Worm (Caenorhabditis elegans): ENCODE data around the gene ZK673.5.

ZK673.5 gene

ce11 chrII:10470159-10470558, 8.9 kb downstream of the ZK673.5 start, which contains the start of gene clec-143:
clec-143 (minus strand) TSS chrII:10470297.
- no peak for TF ChIP-seq flt-1 (GFP tag; IDR thresholded peaks at IDR 0.05)
- no peak for TF ChIP-seq med-1 (GFP tag; optimal IDR thresholded peaks at IDR 0.05; ENCODE audit: insufficient read depth)
- no peak for TF ChIP-seq T22C8.4 (GFP tag; IDR thresholded peaks at IDR 0.05)
- TF ChIP-seq ref-1 (GFP tag; conservative IDR thresholded peaks at IDR 0.05): no peak
- TF ChIP-seq klf-2 (GFP tag; conservative IDR thresholded peaks at IDR 0.05): no peak
- TF ChIP-seq ztf-23 (GFP tag; IDR thresholded peaks at IDR 0.05): no peak
- no peak for TF ChIP-seq tab-1 (GFP tag; IDR thresholded peaks at IDR 0.05)
- no peak for TF ChIP-seq cog-1 (tag; optimal IDR thresholded peaks at IDR 0.05)
- TF ChIP-seq ztf-29 (GFP tag; IDR thresholded peaks at IDR 0.05): no peak

DNA sequence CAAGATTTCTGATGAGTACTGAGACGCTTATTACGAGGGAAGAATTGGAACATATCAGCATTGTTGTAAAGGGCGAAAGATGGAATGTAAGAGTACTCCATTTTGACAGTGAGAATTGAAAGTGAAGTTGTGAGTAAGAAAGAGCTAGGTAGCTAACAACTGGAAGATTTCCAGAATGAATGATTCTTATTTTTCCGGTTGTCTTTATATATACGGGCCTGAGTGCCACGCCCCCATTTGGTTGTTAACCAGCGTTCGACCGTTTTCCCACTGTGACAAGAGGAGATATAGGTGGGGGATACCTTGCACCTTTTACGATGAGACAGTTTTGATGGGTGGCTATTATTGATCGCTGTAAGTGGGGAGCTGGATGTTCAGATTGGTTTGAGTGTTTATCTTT, 9.9 kb downstream of the ZK673.5 start, which contains the start of gene ZK666.1:
TSS of gene ZK666.1 (minus strand) at position 101 of the 400 bp plus-strand sequence.
- TF ChIP-seq med-1 (GFP tag; optimal IDR thresholded peaks at IDR 0.05; ENCODE audit: insufficient read depth) (no peak), klf-2 (GFP tag; conservative IDR thresholded peaks at IDR 0.05) (no peak), ref-1 (GFP tag; conservative IDR thresholded peaks at IDR 0.05) (no peak), ztf-29 (GFP tag; IDR thresholded peaks at IDR 0.05) (no peak), tab-1 (GFP tag; IDR thresholded peaks at IDR 0.05) (no peak), cog-1 (tag; optimal IDR thresholded peaks at IDR 0.05) (no peak), ztf-23 (GFP tag; IDR thresholded peaks at IDR 0.05) (no peak), T22C8.4 (GFP tag; IDR thresholded peaks at IDR 0.05) (no peak), flt-1 (GFP tag; IDR thresholded peaks at IDR 0.05) (no peak)

DNA sequence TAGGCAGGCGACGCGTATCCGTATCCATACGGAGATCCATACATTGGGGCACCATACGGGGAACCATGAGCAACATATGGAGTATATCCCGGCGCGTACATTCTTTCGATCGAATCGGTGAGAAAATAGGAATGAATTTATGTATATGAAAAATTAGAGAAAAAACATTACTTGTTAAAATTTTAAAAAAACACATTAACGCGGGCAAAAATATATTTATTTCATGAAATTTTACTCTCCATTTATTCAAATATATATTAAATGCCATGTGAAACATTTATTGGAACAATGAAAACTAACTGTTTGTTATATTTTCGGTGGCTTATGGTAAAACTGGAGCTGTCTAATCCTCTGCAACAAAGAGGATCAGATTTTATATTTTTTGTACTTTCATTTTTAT, 10.5 kb downstream of the ZK673.5 start, which contains the start of gene ZK666.2:
TSS of gene ZK666.2 (minus strand) at position 101 of the 400 bp plus-strand sequence.
- no peak for TF ChIP-seq tab-1 (GFP tag; IDR thresholded peaks at IDR 0.05)
- no peak for TF ChIP-seq klf-2 (GFP tag; conservative IDR thresholded peaks at IDR 0.05)
- TF ChIP-seq ztf-23 (GFP tag; IDR thresholded peaks at IDR 0.05): no peak

ce11 chrII:10476039-10476438, 14.7 kb downstream of the ZK673.5 start, which contains the start of gene clec-58:
clec-58 (minus strand) TSS chrII:10476139.
- no peak for TF ChIP-seq klf-2 (GFP tag; conservative IDR thresholded peaks at IDR 0.05)
- no peak for TF ChIP-seq cog-1 (tag; optimal IDR thresholded peaks at IDR 0.05)
- no peak for TF ChIP-seq ztf-29 (GFP tag; IDR thresholded peaks at IDR 0.05)
- TF ChIP-seq med-1 (GFP tag; optimal IDR thresholded peaks at IDR 0.05; ENCODE audit: insufficient read depth): no peak
- TF ChIP-seq ref-1 (GFP tag; conservative IDR thresholded peaks at IDR 0.05): no peak
- no peak for TF ChIP-seq T22C8.4 (GFP tag; IDR thresholded peaks at IDR 0.05)
- no peak for TF ChIP-seq flt-1 (GFP tag; IDR thresholded peaks at IDR 0.05)
- no peak for TF ChIP-seq tab-1 (GFP tag; IDR thresholded peaks at IDR 0.05)
- TF ChIP-seq ztf-23 (GFP tag; IDR thresholded peaks at IDR 0.05): no peak

DNA sequence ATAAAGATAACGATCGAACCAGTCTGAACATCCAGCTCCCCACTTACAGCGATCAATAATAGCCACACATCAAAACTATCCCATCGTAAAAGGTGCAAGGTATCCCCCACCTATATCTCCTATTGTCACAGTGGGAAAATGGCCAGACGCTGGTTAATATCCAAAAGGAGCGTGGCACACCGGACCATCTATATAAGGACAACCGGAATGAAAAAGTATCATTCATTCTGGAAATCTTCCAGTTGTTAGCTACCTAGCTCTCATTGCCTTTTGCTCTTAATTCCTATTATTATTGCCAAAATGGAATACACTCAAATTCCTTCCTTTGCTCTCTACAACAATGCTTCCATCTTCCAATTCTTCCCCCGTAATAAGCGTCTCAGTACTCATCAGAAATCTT, 15.7 kb downstream of the ZK673.5 start, which contains the start of gene ZK666.4:
TSS of gene ZK666.4 (plus strand) at position 301 of the 400 bp plus-strand sequence.
- no peak for TF ChIP-seq med-1 (GFP tag; optimal IDR thresholded peaks at IDR 0.05; ENCODE audit: insufficient read depth)
- TF ChIP-seq ref-1 (GFP tag; conservative IDR thresholded peaks at IDR 0.05): no peak
- no peak for TF ChIP-seq klf-2 (GFP tag; conservative IDR thresholded peaks at IDR 0.05)
- TF ChIP-seq flt-1 (GFP tag; IDR thresholded peaks at IDR 0.05): no peak
- TF ChIP-seq tab-1 (GFP tag; IDR thresholded peaks at IDR 0.05): no peak

ce11 chrII:10479348-10479747, 18.0 kb downstream of the ZK673.5 start, which contains the start of gene clec-59:
clec-59 (minus strand) TSS chrII:10479448.
- TF ChIP-seq ztf-23 (GFP tag; IDR thresholded peaks at IDR 0.05) (no peak), ref-1 (GFP tag; conservative IDR thresholded peaks at IDR 0.05) (no peak), klf-2 (GFP tag; conservative IDR thresholded peaks at IDR 0.05) (no peak)

DNA sequence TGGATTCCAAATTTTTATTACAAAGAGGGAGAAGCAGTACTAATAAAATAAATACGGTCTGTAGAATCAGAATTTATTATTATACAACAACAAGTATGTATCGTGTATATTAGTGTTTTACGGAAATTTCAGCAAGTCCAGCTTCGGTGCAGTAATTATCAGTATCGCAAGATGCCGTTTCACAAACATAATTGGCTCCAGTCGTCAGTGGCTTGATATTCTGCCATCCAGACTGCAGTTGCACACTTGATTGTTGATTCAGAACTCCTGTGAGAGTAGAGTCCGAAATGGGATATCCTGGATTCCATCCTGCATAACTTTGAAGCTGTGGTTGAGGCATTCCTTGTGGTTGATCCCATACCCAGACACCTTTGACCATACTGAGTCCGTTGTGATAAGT, 18.7 kb downstream of the ZK673.5 start:
- TF ChIP-seq cog-1 (tag; optimal IDR thresholded peaks at IDR 0.05) (no peak), tab-1 (GFP tag; IDR thresholded peaks at IDR 0.05) (no peak), klf-2 (GFP tag; conservative IDR thresholded peaks at IDR 0.05) (no peak), T22C8.4 (GFP tag; IDR thresholded peaks at IDR 0.05) (no peak), med-1 (GFP tag; optimal IDR thresholded peaks at IDR 0.05; ENCODE audit: insufficient read depth) (no peak), flt-1 (GFP tag; IDR thresholded peaks at IDR 0.05) (no peak)

- TF ChIP-seq cog-1 (tag; optimal IDR thresholded peaks at IDR 0.05) (no peak), ref-1 (GFP tag; conservative IDR thresholded peaks at IDR 0.05) (no peak), ztf-29 (GFP tag; IDR thresholded peaks at IDR 0.05) (no peak), tab-1 (GFP tag; IDR thresholded peaks at IDR 0.05) (no peak), med-1 (GFP tag; optimal IDR thresholded peaks at IDR 0.05; ENCODE audit: insufficient read depth) (no peak), flt-1 (GFP tag; IDR thresholded peaks at IDR 0.05) (no peak), klf-2 (GFP tag; conservative IDR thresholded peaks at IDR 0.05) (no peak), ztf-23 (GFP tag; IDR thresholded peaks at IDR 0.05) (no peak), T22C8.4 (GFP tag; IDR thresholded peaks at IDR 0.05) (no peak)
Observed at ce11 chrII:10481824-10482556, 20.7 kb downstream of the ZK673.5 start, which contains the start of the genes clec-60 and ZK666.11. clec-60 (minus strand) TSS chrII:10481874. ZK666.11 (plus strand) TSS chrII:10482522.

- TF ChIP-seq ztf-29 (GFP tag; IDR thresholded peaks at IDR 0.05) (no peak), klf-2 (GFP tag; conservative IDR thresholded peaks at IDR 0.05) (no peak), ref-1 (GFP tag; conservative IDR thresholded peaks at IDR 0.05) (no peak), med-1 (GFP tag; optimal IDR thresholded peaks at IDR 0.05; ENCODE audit: insufficient read depth) (no peak), T22C8.4 (GFP tag; IDR thresholded peaks at IDR 0.05) (no peak), cog-1 (tag; optimal IDR thresholded peaks at IDR 0.05) (no peak), flt-1 (GFP tag; IDR thresholded peaks at IDR 0.05) (no peak), tab-1 (GFP tag; IDR thresholded peaks at IDR 0.05) (no peak), ztf-23 (GFP tag; IDR thresholded peaks at IDR 0.05) (no peak)
Observed at ce11 chrII:10482899-10483298, 21.6 kb downstream of the ZK673.5 start.

DNA sequence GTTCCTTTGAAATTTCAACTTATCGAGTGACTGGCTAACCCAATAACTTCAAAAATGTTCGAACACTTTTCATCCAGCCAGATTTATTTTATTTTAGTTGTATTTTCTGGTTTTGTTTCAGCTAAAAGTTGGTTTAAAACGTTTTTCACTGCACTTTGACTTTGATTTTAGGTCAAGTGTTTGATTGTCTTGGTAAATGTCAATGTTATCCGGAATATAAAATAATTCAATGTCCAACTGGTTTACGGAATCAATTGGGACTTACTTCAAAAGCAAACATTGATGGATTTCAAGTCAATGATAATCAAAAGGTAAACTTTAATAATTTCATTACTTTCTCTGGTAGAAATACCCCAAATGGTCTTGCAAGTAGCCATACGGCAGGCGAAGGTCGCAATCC, 22.6 kb downstream of the ZK673.5 start:
- TF ChIP-seq T22C8.4 (GFP tag; IDR thresholded peaks at IDR 0.05) (no peak), ztf-23 (GFP tag; IDR thresholded peaks at IDR 0.05) (no peak), tab-1 (GFP tag; IDR thresholded peaks at IDR 0.05) (no peak), cog-1 (tag; optimal IDR thresholded peaks at IDR 0.05) (no peak), flt-1 (GFP tag; IDR thresholded peaks at IDR 0.05) (no peak), klf-2 (GFP tag; conservative IDR thresholded peaks at IDR 0.05) (no peak), med-1 (GFP tag; optimal IDR thresholded peaks at IDR 0.05; ENCODE audit: insufficient read depth) (no peak), ref-1 (GFP tag; conservative IDR thresholded peaks at IDR 0.05) (no peak), ztf-29 (GFP tag; IDR thresholded peaks at IDR 0.05) (no peak)
